Worm (Caenorhabditis elegans) whole organism, L4/young adult: Measurements from ENCODE around the gene srh-136.

Experiments used
- W03F9.2 ChIP-seq: fragments of 150-350 bp; optimal IDR thresholded peaks from 2 replicates; lab custom pipeline; 2014; ENCODE audit warnings: missing biosample characterization, missing genetic modification characterization
- him-1 ChIP-seq: sonication (generic microtip); optimal IDR thresholded peaks from 2 replicates; lab custom pipeline; 2016; ENCODE audit warnings: missing genotype, missing genetic modification reagents, missing genetic modification characterization, missing compliant biosample characterization

- TF ChIP-seq him-1 (tag; lab: Kevin White, UChicago) (no peak), W03F9.2 (tag; lab: Kevin White, UChicago) (no peak)
These were observed 9.2 kb downstream of the srh-136 start, which contains the start of gene sqst-4 for ce11 chrV:16488172-16488571.
